Worm (Caenorhabditis elegans) whole organism, mixed stage, embryonic: ENCODE results near the gene C07H6.2.

Experiments used
- elt-3 ChIP-seq: fragments of 150-350 bp; optimal IDR thresholded peaks from 2 replicates; lab custom pipeline; 2014; ENCODE audit warnings: missing biosample characterization, missing genetic modification characterization
- mab-5 ChIP-seq: fragments of 150-350 bp; optimal IDR thresholded peaks from 2 replicates; lab custom pipeline; 2014; ENCODE audit warnings: missing biosample characterization, missing genetic modification characterization
- nhr-12 ChIP-seq: fragments of 150-350 bp; optimal IDR thresholded peaks from 2 replicates; lab custom pipeline; 2014; ENCODE audit warnings: missing biosample characterization, missing genetic modification characterization
- nhr-76 ChIP-seq: sonication (generic microtip); optimal IDR thresholded peaks from 2 replicates; lab custom pipeline; 2017; ENCODE audit warnings: missing biosample characterization, missing genetic modification characterization
- snpc-4 ChIP-seq: fragments of 150-350 bp; optimal IDR thresholded peaks from 2 replicates; lab custom pipeline; 2014; ENCODE audit warnings: missing biosample characterization, missing genetic modification characterization
- unc-39 ChIP-seq: fragments of 150-350 bp; optimal IDR thresholded peaks from 2 replicates; lab custom pipeline; 2014; ENCODE audit warnings: missing biosample characterization, missing genetic modification characterization
- unc-62 ChIP-seq: fragments of 150-350 bp; optimal IDR thresholded peaks from 2 replicates; lab custom pipeline; 2014; ENCODE audit warnings: missing biosample characterization, missing genetic modification reagents, missing genetic modification characterization

ce11 chrIII:7495616-7496146 lies 25.1 kb upstream of the C07H6.2 start:
- no peak for TF ChIP-seq snpc-4 (tag; lab: Kevin White, UChicago)
- TF ChIP-seq unc-39 (tag; lab: Kevin White, UChicago) = no peak
- no peak for TF ChIP-seq nhr-76 (tag; lab: Kevin White, UChicago)
- TF ChIP-seq mab-5 (tag; lab: Kevin White, UChicago) = no peak
- TF ChIP-seq nhr-12 = no peak
- TF ChIP-seq unc-62 (GFP tag; lab: Kevin White, UChicago) = no peak
- no peak for TF ChIP-seq elt-3 (tag; lab: Kevin White, UChicago)
